Worm (Caenorhabditis elegans) whole organism, mixed stage, embryonic: ENCODE results near the gene arx-6.

Experiments used
- ceh-39 ChIP-seq: fragments of 150-350 bp; optimal IDR thresholded peaks from 2 replicates; lab custom pipeline; 2014; ENCODE audit warnings: missing biosample characterization, missing genetic modification characterization
- elt-1 ChIP-seq: sonication (generic microtip); optimal IDR thresholded peaks from 2 replicates; lab custom pipeline; 2017; ENCODE audit warnings: missing genetic modification characterization, mild to moderate bottlenecking, missing compliant biosample characterization, antibody characterized with exemption, moderate library complexity, borderline replicate concordance; ENCODE audit not compliant: insufficient read depth
- elt-3 ChIP-seq: fragments of 150-350 bp; optimal IDR thresholded peaks from 2 replicates; lab custom pipeline; 2014; ENCODE audit warnings: missing biosample characterization, missing genetic modification characterization
- nhr-12 ChIP-seq: fragments of 150-350 bp; optimal IDR thresholded peaks from 2 replicates; lab custom pipeline; 2014; ENCODE audit warnings: missing biosample characterization, missing genetic modification characterization
- nhr-237 ChIP-seq: fragments of 150-350 bp; optimal IDR thresholded peaks from 2 replicates; lab custom pipeline; 2014; ENCODE audit warnings: missing biosample characterization, missing genetic modification characterization
- pha-4 ChIP-seq: fragments of 150-350 bp; optimal IDR thresholded peaks from 2 replicates; lab custom pipeline; 2018; ENCODE audit warnings: missing biosample characterization, missing genetic modification reagents, missing genetic modification characterization
- snpc-4 ChIP-seq: fragments of 150-350 bp; optimal IDR thresholded peaks from 2 replicates; lab custom pipeline; 2014; ENCODE audit warnings: missing biosample characterization, missing genetic modification characterization
- unc-62 ChIP-seq: fragments of 150-350 bp; optimal IDR thresholded peaks from 2 replicates; lab custom pipeline; 2014; ENCODE audit warnings: missing biosample characterization, missing genetic modification reagents, missing genetic modification characterization
- zip-8 ChIP-seq: fragments of 150-350 bp; optimal IDR thresholded peaks from 2 replicates; lab custom pipeline; 2014; ENCODE audit warnings: missing biosample characterization, missing genetic modification characterization

ce11 chrIII:4842173-4842572 is 36.3 kb upstream of the arx-6 start, which contains the start of gene clec-156:
- TF ChIP-seq pha-4 (tag; lab: Kevin White, UChicago) (no peak), ceh-39 (no peak), snpc-4 (tag; lab: Kevin White, UChicago) (no peak), zip-8 (no peak), unc-62 (GFP tag; lab: Kevin White, UChicago) (no peak), nhr-12 (no peak), elt-3 (no peak), elt-1 (tag; lab: Kevin White, UChicago) (no peak), nhr-237 (no peak)
